Worm (Caenorhabditis elegans) whole organism, late embryonic: ENCODE measurements around the gene cal-1.

Experiments
- T23F11.4 ChIP-seq: fragments of 200-800 bp; sonication (Bioruptor generic); optimal IDR thresholded peaks from 2 replicates; lab custom pipeline; 2018; ENCODE audit warnings: mild to moderate bottlenecking, missing genetic modification characterization, missing compliant biosample characterization
- ceh-14 ChIP-seq: sonication (generic microtip); optimal IDR thresholded peaks from 2 replicates; lab custom pipeline; 2016; ENCODE audit warnings: missing genotype, missing genetic modification characterization, missing compliant biosample characterization
- ceh-18 ChIP-seq: sonication (generic microtip); optimal IDR thresholded peaks from 2 replicates; lab custom pipeline; 2016; ENCODE audit warnings: missing genetic modification characterization, missing compliant biosample characterization
- ceh-19 ChIP-seq: fragments of 200-800 bp; sonication (Bioruptor generic); optimal IDR thresholded peaks from 2 replicates; lab custom pipeline; 2018; ENCODE audit warnings: mild to moderate bottlenecking, missing genetic modification characterization, missing compliant biosample characterization
- ceh-2 ChIP-seq: sonication (generic microtip); optimal IDR thresholded peaks from 2 replicates; lab custom pipeline; 2016; ENCODE audit warnings: missing genotype, missing genetic modification characterization, missing compliant biosample characterization
- ceh-22 ChIP-seq: sonication (generic microtip); optimal IDR thresholded peaks from 2 replicates; lab custom pipeline; 2017; ENCODE audit warnings: missing biosample characterization, missing genetic modification characterization
- ceh-24 ChIP-seq: sonication (generic microtip); optimal IDR thresholded peaks from 2 replicates; lab custom pipeline; 2016; ENCODE audit warnings: mild to moderate bottlenecking, missing genetic modification characterization, missing compliant biosample characterization
- ceh-31 ChIP-seq: sonication (generic microtip); optimal IDR thresholded peaks from 2 replicates; lab custom pipeline; 2016; ENCODE audit warnings: missing genetic modification characterization, missing compliant biosample characterization
- ceh-34 ChIP-seq: sonication (generic microtip); optimal IDR thresholded peaks from 2 replicates; lab custom pipeline; 2016; ENCODE audit warnings: mild to moderate bottlenecking, missing genetic modification characterization, missing compliant biosample characterization
- ceh-45 ChIP-seq: fragments of 200-800 bp; sonication (Bioruptor generic); IDR thresholded peaks from 2 replicates; pipeline ENCODE4 v1.3.6; 2022; ENCODE audit warnings: missing genetic modification reagents, missing genetic modification characterization, missing compliant biosample characterization
- ceh-6 ChIP-seq: fragments of 200-800 bp; sonication (Bioruptor generic); optimal IDR thresholded peaks from 2 replicates; lab custom pipeline; 2018; ENCODE audit warnings: mild to moderate bottlenecking, missing genetic modification characterization, missing compliant biosample characterization
- ceh-9 ChIP-seq: sonication (generic microtip); optimal IDR thresholded peaks from 2 replicates; lab custom pipeline; 2016; ENCODE audit warnings: mild to moderate bottlenecking, missing genetic modification characterization, inconsistent platforms, missing compliant biosample characterization
- dmd-4 ChIP-seq: sonication (generic microtip); optimal IDR thresholded peaks from 2 replicates; lab custom pipeline; 2016; ENCODE audit warnings: borderline replicate concordance, missing genetic modification characterization, missing compliant biosample characterization
- elt-2 ChIP-seq: sonication (generic microtip); optimal IDR thresholded peaks from 2 replicates; lab custom pipeline; 2016; ENCODE audit warnings: missing genetic modification reagents, missing genetic modification characterization, missing compliant biosample characterization
- fax-1 ChIP-seq: sonication (generic microtip); optimal IDR thresholded peaks from 2 replicates; lab custom pipeline; 2016; ENCODE audit warnings: missing genotype, missing genetic modification characterization, missing compliant biosample characterization
- fkh-6 ChIP-seq: sonication (generic microtip); optimal IDR thresholded peaks from 2 replicates; lab custom pipeline; 2016; ENCODE audit warnings: missing genetic modification characterization, missing compliant biosample characterization
- hlh-13 ChIP-seq: fragments of 200-800 bp; sonication (Bioruptor generic); optimal IDR thresholded peaks from 2 replicates; lab custom pipeline; 2018; ENCODE audit warnings: mild to moderate bottlenecking, missing genetic modification characterization, missing compliant biosample characterization
- hlh-15 ChIP-seq: sonication (generic microtip); optimal IDR thresholded peaks from 2 replicates; lab custom pipeline; 2016; ENCODE audit warnings: missing genetic modification characterization, missing compliant biosample characterization
- madf-2 ChIP-seq: sonication (generic microtip); optimal IDR thresholded peaks from 2 replicates; lab custom pipeline; 2017; ENCODE audit warnings: missing genetic modification characterization, missing compliant biosample characterization
- nfya-1 ChIP-seq: sonication (generic microtip); optimal IDR thresholded peaks from 2 replicates; lab custom pipeline; 2017; ENCODE audit warnings: missing genetic modification characterization, mild to moderate bottlenecking, missing compliant biosample characterization, antibody characterized with exemption, moderate library complexity
- nhr-11 ChIP-seq: fragments of 150-350 bp; optimal IDR thresholded peaks from 2 replicates; lab custom pipeline; 2014; ENCODE audit warnings: missing biosample characterization, missing genetic modification characterization
- nhr-232 ChIP-seq: sonication (generic microtip); optimal IDR thresholded peaks from 2 replicates; lab custom pipeline; 2016; ENCODE audit warnings: missing genetic modification characterization, missing compliant biosample characterization
- npax-4 ChIP-seq: sonication (generic microtip); optimal IDR thresholded peaks from 2 replicates; lab custom pipeline; 2016; ENCODE audit warnings: missing genetic modification characterization, missing compliant biosample characterization
- odd-2 ChIP-seq: sonication (generic microtip); optimal IDR thresholded peaks from 2 replicates; lab custom pipeline; 2017; ENCODE audit warnings: antibody characterized with exemption, mild to moderate bottlenecking, missing genetic modification characterization, missing compliant biosample characterization
- pat-9 ChIP-seq: fragments of 200-800 bp; sonication (Bioruptor generic); optimal IDR thresholded peaks from 2 replicates; lab custom pipeline; 2018; ENCODE audit warnings: mild to moderate bottlenecking, missing genetic modification characterization, moderate library complexity, missing compliant biosample characterization
- pax-1 ChIP-seq: fragments of 150-350 bp; optimal IDR thresholded peaks from 2 replicates; lab custom pipeline; 2014; ENCODE audit warnings: missing biosample characterization, missing genetic modification characterization
- pha-2 ChIP-seq: sonication (generic microtip); optimal IDR thresholded peaks from 2 replicates; lab custom pipeline; 2017; ENCODE audit warnings: mild to moderate bottlenecking, missing genetic modification characterization, missing compliant biosample characterization
- pqm-1 ChIP-seq: sonication (generic microtip); optimal IDR thresholded peaks from 2 replicates; lab custom pipeline; 2016; ENCODE audit warnings: missing genetic modification characterization, missing compliant biosample characterization
- pros-1 ChIP-seq: fragments of 150-350 bp; optimal IDR thresholded peaks from 2 replicates; lab custom pipeline; 2014; ENCODE audit warnings: missing biosample characterization, missing genetic modification reagents, missing genetic modification characterization
- ref-2 ChIP-seq: sonication (generic microtip); optimal IDR thresholded peaks from 2 replicates; lab custom pipeline; 2016; ENCODE audit warnings: missing genetic modification characterization, missing compliant biosample characterization
- rnt-1 ChIP-seq: sonication (generic microtip); optimal IDR thresholded peaks from 2 replicates; lab custom pipeline; 2016; ENCODE audit warnings: missing genetic modification characterization, missing compliant biosample characterization
- sdc-2 ChIP-seq: sonication (generic microtip); optimal IDR thresholded peaks from 2 replicates; lab custom pipeline; 2016; ENCODE audit warnings: missing genotype, missing genetic modification characterization, missing compliant biosample characterization
- sox-2 ChIP-seq: fragments of 200-800 bp; sonication (Bioruptor generic); IDR thresholded peaks from 2 replicates; pipeline ENCODE4 v1.3.6; 2022; ENCODE audit warnings: missing genetic modification reagents, missing genetic modification characterization, missing compliant biosample characterization
- syd-9 ChIP-seq: sonication (generic microtip); optimal IDR thresholded peaks from 2 replicates; lab custom pipeline; 2016; ENCODE audit warnings: mild to moderate bottlenecking, missing genetic modification characterization, moderate library complexity, missing compliant biosample characterization
- ttx-3 ChIP-seq: sonication (generic microtip); optimal IDR thresholded peaks from 2 replicates; lab custom pipeline; 2016; ENCODE audit warnings: missing genetic modification reagents, missing genetic modification characterization, missing compliant biosample characterization
- unc-42 ChIP-seq: sonication (generic microtip); optimal IDR thresholded peaks from 2 replicates; lab custom pipeline; 2016; ENCODE audit warnings: missing genotype, missing genetic modification characterization, missing compliant biosample characterization
- unc-55 ChIP-seq: sonication (generic microtip); optimal IDR thresholded peaks from 2 replicates; lab custom pipeline; 2017; ENCODE audit warnings: missing biosample characterization, missing genetic modification reagents, missing genetic modification characterization
- ztf-16 ChIP-seq: sonication (generic microtip); optimal IDR thresholded peaks from 2 replicates; lab custom pipeline; 2017; ENCODE audit warnings: missing genetic modification characterization, missing compliant biosample characterization

Gene cal-1

DNA sequence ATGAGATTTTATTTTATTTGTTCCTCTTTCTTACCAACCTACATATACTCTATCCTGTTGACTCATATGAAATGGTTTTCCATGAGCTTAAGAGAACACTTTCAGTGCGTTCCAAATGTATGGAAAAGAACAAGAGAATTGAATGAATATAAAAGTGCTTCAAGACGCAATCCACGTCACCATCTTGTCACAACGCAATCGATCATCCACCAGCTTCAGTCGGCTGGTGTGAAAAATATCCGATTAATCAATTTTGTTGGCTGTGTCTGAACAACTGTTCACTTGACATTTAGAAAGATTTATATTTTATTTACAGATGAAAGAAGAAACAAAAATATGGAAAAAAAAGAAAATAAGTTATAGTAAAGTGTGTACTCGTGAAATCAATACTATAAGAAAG lies 6.3 kb upstream of the cal-1 start:
- TF ChIP-seq pros-1 (tag; lab: Kevin White, UChicago) (no peak), unc-42 (no peak), unc-55 (peak; percentile 79), ceh-19 (no peak)

DNA sequence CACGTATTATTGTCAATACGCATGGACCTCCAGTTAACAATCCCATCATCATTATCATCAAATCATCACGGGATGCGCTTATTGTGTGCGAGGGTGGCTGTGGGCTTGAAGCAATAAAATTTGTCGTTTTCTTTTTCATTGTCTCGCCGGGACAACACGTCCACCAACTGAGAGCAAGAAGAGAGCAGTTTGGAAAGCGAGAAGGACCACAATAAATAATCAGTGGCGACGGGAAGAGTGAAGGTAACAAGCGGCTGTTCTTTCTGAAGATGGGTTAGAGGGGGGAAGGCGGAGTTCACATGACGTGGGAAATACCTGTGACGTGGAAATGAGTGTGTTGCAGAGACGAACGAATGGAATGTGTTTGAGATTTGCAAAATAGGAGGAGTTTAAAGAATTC lies 1.7 kb upstream of the cal-1 start:
- TF ChIP-seq hlh-15 (no peak), ref-2 (no peak), fax-1 (tag; lab: Kevin White, UChicago) (no peak), ceh-18 (peak; percentile 86), ttx-3 (no peak), ceh-34 (tag; lab: Kevin White, UChicago) (peak; percentile 0), ceh-2 (tag; lab: Kevin White, UChicago) (no peak), pax-1 (tag; lab: Kevin White, UChicago) (no peak), ceh-31 (no peak), ceh-45 (GFP tag; lab: Robert Waterston, UW) (no peak), fkh-6 (no peak), rnt-1 (tag; lab: Kevin White, UChicago) (peak; percentile 88), madf-2 (tag; lab: Kevin White, UChicago) (no peak), nhr-232 (tag; lab: Kevin White, UChicago) (no peak), ceh-19 (no peak), pat-9 (tag; lab: Kevin White, UChicago) (no peak), elt-2 (tag; lab: Kevin White, UChicago) (no peak), ztf-16 (tag; lab: Kevin White, UChicago) (no peak), unc-55 (peak; percentile 75), sdc-2 (tag; lab: Kevin White, UChicago) (no peak)

DNA sequence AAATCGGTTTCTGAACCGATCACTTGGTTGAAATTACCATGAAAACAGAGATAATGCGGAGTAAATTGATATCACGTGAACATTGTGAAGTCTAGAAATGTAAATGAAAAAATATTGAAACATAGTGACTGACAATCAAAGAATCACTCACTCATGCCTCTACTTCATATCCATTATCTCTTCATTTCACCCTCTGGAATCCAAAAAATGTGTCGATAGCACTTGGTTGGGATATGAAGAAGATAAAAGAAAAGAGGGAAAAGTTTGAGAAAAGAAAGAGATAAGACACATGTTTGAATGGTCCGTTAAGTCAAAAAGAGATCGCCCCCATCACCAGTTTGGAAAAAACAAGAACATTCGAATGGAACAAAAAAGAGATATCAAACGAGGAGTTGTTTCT lies 709 bp upstream of the cal-1 start:
- peak; percentile 54 for TF ChIP-seq ceh-18
- no peak for TF ChIP-seq ceh-2 (tag; lab: Kevin White, UChicago)
- peak; percentile 57 for TF ChIP-seq unc-55

DNA sequence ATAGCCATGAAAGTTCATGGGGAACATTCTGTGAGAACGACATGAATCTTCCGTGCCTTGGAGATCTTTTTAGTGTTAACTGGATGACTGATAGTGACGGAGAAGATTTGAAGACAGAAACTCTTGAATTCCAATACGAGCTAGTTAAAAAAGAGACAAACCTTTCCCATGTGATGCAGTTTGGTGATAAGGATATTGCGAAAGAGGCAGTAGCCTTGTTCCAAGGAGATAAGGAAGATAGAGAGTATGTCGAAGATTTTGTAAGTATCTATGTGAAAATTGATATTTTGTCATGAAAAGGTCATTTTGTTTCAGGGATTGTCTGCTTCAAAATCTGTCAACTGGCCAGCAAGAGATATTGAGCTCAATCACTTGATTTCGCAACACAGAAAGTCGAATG lies 3.1 kb downstream of the cal-1 start:
- TF ChIP-seq elt-2 (tag; lab: Kevin White, UChicago) = peak; percentile 67
- TF ChIP-seq unc-42 = no peak
- TF ChIP-seq pha-2 (tag; lab: Kevin White, UChicago) = no peak

DNA sequence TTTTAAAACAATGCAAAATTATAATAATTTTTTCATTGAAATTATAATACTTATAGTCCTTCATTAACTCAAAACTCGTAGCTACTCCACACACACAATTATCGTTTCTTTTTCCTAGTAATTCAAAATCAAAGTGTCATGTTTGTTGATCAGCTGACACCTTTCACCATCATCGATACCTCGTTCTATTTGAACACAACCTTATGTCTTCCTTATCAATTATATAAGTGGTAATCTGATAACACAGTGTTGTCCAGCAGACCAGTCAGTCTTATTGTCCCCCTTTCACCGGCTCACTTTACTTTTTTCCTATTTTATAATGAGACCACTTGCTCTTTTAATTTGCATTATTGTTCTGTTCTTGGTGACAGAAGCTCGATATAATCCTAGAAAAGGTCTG lies 4.3 kb downstream of the cal-1 start, which contains the start of the genes T28H10.2 and lgmn-1:
Gene T28H10.2 (minus strand): TSS at position 177 of the 400 bp plus-strand sequence.
Gene lgmn-1 (plus strand): TSS at position 284 of the 400 bp plus-strand sequence.
- TF ChIP-seq ceh-19 (no peak), pax-1 (tag; lab: Kevin White, UChicago) (no peak), nfya-1 (tag; lab: Kevin White, UChicago) (no peak), npax-4 (tag; lab: Kevin White, UChicago) (no peak), elt-2 (tag; lab: Kevin White, UChicago) (peak; percentile 89), ceh-14 (no peak), ceh-6 (no peak)
- TF ChIP-seq, all 69 proteins: peak for 1

DNA sequence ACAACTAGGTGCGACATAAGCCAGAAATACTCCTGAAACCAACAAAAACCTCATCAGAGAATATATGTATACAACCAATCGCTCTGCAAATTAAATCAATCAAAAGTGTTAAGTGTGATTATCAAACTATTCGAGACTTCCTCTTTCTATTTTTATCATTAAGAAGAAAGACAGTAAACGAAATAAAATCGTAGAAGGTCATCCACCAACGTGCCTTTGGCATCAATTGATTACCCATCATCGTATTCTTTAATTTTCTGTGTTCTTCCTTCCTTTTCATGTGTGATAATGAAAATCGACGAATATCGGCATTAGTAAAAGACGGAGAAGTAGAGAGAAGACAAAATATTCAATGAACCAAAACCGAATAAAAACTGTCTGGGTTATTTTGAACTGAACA lies 5.1 kb downstream of the cal-1 start:
- no peak for TF ChIP-seq pqm-1
- no peak for TF ChIP-seq ztf-16 (tag; lab: Kevin White, UChicago)
- no peak for TF ChIP-seq dmd-4
- TF ChIP-seq nhr-11 (tag; lab: Kevin White, UChicago) = no peak
- no peak for TF ChIP-seq ceh-22 (tag; lab: Kevin White, UChicago)
- TF ChIP-seq odd-2 (tag; lab: Kevin White, UChicago) = no peak
- TF ChIP-seq ceh-31 = no peak
- TF ChIP-seq ceh-24 (tag; lab: Kevin White, UChicago) = no peak
- no peak for TF ChIP-seq syd-9
- no peak for TF ChIP-seq T23F11.4 (GFP tag; lab: Kevin White, UChicago)
- no peak for TF ChIP-seq hlh-13 (GFP tag; lab: Kevin White, UChicago)
- TF ChIP-seq sox-2 (GFP tag; lab: Robert Waterston, UW) = no peak
- TF ChIP-seq ceh-9 (tag; lab: Kevin White, UChicago) = no peak
- no peak for TF ChIP-seq nhr-232 (tag; lab: Kevin White, UChicago)
- no peak for TF ChIP-seq hlh-15
- TF ChIP-seq ceh-19 = no peak
